Worm (Caenorhabditis elegans) whole organism, L4/young adult: ENCODE results near the gene F56D6.6.

Experiments used
- W03F9.2 ChIP-seq: fragments of 150-350 bp; optimal IDR thresholded peaks from 2 replicates; lab custom pipeline; 2014; ENCODE audit warnings: missing biosample characterization, missing genetic modification characterization
- dao-5 ChIP-seq: sonication (generic microtip); optimal IDR thresholded peaks from 2 replicates; lab custom pipeline; 2016; ENCODE audit warnings: missing genotype, missing genetic modification characterization, moderate library complexity, missing compliant biosample characterization
- him-1 ChIP-seq: sonication (generic microtip); optimal IDR thresholded peaks from 2 replicates; lab custom pipeline; 2016; ENCODE audit warnings: missing genotype, missing genetic modification reagents, missing genetic modification characterization, missing compliant biosample characterization

F56D6.6 gene

ce11 chrIV:3902955-3903354, at the start of gene F56D6.6:
F56D6.6 (plus strand) TSS chrIV:3903255.
- TF ChIP-seq W03F9.2 (tag; lab: Kevin White, UChicago) (no peak), dao-5 (tag; lab: Kevin White, UChicago) (no peak), him-1 (tag; lab: Kevin White, UChicago) (no peak)

ce11 chrIV:3853557-3853956, 49.5 kb upstream of the F56D6.6 start:
- no peak for TF ChIP-seq W03F9.2 (tag; lab: Kevin White, UChicago)
- no peak for TF ChIP-seq dao-5 (tag; lab: Kevin White, UChicago)
- TF ChIP-seq him-1 (tag; lab: Kevin White, UChicago), result no peak

DNA sequence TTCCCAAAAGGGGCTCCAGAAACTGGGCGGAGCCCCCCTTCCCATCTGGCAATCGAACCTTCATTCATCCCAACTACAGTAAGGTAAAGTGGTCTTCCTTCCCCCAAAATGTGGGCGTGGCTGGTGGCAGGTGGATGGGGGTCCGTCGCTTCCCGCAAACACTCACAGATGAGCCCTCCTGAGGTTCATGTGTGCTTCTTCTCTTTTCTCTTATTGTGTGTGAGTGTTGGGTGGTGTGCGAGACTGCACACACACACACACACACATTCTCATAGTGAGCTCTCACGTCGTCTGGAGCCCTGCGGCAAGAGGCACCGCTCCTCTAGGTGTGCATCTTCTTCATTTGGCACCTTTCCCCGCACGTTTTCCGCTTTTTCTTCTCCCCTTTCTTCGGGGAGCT, 48.4 kb upstream of the F56D6.6 start:
- TF ChIP-seq him-1 (tag; lab: Kevin White, UChicago) (no peak), dao-5 (tag; lab: Kevin White, UChicago) (no peak), W03F9.2 (tag; lab: Kevin White, UChicago) (no peak)

ce11 chrIV:3855543-3855942, 47.5 kb upstream of the F56D6.6 start, which contains the start of gene zag-1:
zag-1 (plus strand) TSS chrIV:3855843.
- no peak for TF ChIP-seq him-1 (tag; lab: Kevin White, UChicago)
- TF ChIP-seq W03F9.2 (tag; lab: Kevin White, UChicago), result no peak
- no peak for TF ChIP-seq dao-5 (tag; lab: Kevin White, UChicago)

DNA sequence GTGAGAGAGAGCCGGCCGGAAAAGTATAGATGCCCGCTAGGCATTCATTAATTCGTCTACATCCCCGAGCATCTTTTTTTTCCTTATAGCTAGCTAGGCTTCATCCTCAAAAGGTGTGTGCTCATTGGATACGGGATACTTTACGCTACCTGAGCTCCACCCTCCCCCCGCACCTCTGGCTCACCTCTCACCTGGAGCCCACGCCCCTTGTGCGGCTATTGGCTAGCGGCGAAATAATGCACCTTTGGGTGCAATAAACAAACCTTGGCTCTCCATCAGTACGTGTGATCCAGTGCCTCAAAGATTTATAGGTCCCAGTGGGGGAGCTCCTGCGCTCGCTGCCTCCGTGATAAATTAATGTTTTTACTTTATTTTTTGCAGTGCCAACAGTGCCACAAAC, 46.9 kb upstream of the F56D6.6 start:
- TF ChIP-seq W03F9.2 (tag; lab: Kevin White, UChicago) (no peak), him-1 (tag; lab: Kevin White, UChicago) (no peak), dao-5 (tag; lab: Kevin White, UChicago) (no peak)

DNA sequence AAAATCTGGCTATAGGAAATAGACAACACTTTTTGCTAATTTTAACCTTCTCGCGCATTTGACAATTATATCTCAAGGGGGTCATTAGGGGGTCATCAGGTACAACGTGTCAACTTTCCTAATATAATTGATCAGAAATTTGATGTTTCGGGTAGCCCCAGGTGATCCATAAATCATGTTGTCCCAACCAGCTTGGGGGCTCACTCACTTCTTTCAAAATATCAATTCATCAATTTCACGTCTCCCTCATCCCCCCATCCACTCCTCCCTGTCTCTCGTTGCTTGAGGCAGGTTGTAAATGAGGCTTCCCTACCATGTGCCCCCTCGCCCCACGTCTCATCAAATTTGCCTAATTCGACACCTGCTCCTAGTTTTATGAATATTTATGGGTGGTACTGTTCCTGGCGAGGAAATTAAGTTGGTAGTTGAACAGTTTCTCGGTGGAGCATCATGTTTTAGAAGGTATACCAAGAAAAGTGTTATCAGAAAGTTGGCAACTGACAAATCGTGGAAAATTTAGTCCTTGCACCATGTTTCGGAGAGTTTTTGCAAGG, 45.0 kb upstream of the F56D6.6 start:
- no peak for TF ChIP-seq W03F9.2 (tag; lab: Kevin White, UChicago)
- no peak for TF ChIP-seq him-1 (tag; lab: Kevin White, UChicago)

- no peak for TF ChIP-seq dao-5 (tag; lab: Kevin White, UChicago)
- TF ChIP-seq him-1 (tag; lab: Kevin White, UChicago), result no peak
- TF ChIP-seq W03F9.2 (tag; lab: Kevin White, UChicago), result no peak
Measured at ce11 chrIV:3859552-3859951, 43.5 kb upstream of the F56D6.6 start.

DNA sequence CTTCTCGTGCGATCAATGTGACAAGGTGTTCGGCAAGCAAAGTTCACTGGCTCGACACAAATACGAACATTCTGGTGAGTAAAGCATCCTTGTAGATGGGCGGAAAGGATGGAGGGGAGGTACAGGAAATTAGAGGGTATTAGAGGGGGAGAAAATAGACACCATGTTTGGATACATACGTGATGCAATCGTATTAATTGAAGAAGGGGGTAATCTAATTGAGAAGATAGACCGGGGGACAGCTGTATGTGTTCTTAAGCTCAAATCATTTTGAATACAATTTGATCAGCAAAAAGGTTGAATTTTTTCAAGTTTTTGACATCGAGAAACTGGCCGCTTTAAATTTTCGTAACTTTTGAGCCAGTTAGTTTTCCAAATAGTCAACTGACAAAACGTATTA, 42.6 kb upstream of the F56D6.6 start:
- TF ChIP-seq him-1 (tag; lab: Kevin White, UChicago), result no peak
- no peak for TF ChIP-seq dao-5 (tag; lab: Kevin White, UChicago)
- TF ChIP-seq W03F9.2 (tag; lab: Kevin White, UChicago), result no peak

DNA sequence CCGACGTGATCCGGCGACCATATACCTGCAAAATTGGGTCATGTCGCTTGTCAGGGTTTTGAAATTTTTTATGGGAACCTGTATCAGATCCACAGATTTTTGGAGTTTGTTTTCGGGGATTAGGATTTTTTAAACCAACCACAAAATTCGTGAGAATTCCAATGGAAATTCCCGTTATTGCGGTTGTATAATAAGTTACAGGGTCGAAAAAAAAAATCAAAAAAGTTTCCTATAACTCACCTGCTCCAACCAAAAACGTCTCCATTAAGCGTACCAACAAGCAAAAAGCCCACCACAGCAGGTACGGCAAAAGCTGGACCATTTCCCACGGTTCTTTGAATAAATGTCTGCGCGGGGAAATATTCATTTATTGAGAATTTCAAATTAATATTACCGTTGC, 40.1 kb upstream of the F56D6.6 start:
- TF ChIP-seq W03F9.2 (tag; lab: Kevin White, UChicago) (no peak), dao-5 (tag; lab: Kevin White, UChicago) (no peak), him-1 (tag; lab: Kevin White, UChicago) (no peak)

DNA sequence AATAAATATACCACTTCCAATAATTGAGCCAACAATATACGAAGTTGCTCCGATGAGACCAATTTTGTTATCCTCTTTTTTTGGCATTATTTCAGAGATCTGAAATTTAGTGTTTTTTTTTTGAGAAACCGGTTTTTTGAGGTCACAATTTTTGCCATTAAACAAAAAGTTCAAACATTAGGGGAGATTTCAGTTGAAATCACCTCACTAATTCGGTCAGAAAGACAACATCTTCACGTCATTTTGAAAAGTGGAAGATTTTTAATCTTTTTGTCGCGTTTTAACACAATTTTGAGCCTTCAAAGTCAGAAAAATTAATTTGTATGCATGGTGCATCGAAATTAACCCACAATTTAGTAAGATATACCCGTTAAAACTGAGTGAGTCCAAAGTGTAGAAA, 38.1 kb upstream of the F56D6.6 start, which contains the start of gene aat-8:
aat-8 (minus strand) TSS at position 101 of the 400 bp plus-strand sequence.
- TF ChIP-seq W03F9.2 (tag; lab: Kevin White, UChicago), result no peak
- TF ChIP-seq him-1 (tag; lab: Kevin White, UChicago), result no peak
- no peak for TF ChIP-seq dao-5 (tag; lab: Kevin White, UChicago)

DNA sequence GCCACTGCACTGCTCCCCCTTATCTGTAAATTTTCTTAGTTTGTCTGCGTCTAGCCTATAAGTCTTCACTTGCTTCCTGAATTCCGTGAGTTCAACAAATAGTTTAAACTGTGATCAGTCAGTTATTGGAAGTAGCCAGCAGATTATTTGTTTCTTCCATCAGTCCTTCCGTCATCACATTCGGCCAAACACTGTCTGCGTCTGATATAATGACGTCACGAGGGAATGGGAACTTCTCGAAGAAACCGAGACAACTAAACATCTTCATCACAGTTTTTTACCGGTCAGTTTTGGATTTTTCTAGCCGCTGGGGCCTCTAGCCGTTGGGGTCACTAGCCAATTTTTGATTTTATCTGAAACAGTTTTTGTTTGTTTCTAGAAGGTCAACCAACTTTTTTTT, 37.0 kb upstream of the F56D6.6 start:
- no peak for TF ChIP-seq dao-5 (tag; lab: Kevin White, UChicago)

- TF ChIP-seq him-1 (tag; lab: Kevin White, UChicago) (no peak), dao-5 (tag; lab: Kevin White, UChicago) (no peak), W03F9.2 (tag; lab: Kevin White, UChicago) (no peak)
Measured at ce11 chrIV:3867252-3867651, 35.8 kb upstream of the F56D6.6 start, which contains the start of gene F37C4.4. F37C4.4 (plus strand) TSS chrIV:3867309.

DNA sequence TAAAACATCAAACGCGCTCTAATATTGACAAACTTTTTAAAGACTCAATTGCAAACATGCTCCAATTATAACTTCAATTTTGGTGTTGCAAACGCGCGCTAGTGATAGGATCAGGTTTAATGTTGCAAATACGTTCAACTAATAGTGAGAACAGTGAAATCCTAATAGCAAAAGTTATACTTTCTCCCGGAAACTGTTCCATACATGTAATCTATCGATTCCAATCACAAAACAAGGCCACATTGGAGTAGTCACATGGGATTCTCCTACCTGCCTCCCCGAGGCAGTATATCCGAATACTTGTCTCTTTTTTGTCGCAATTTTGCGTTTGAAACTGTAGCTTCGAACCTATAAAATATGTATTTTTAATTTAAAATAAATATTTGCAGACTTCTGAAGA, 33.2 kb upstream of the F56D6.6 start:
- TF ChIP-seq him-1 (tag; lab: Kevin White, UChicago) (no peak), W03F9.2 (tag; lab: Kevin White, UChicago) (no peak), dao-5 (tag; lab: Kevin White, UChicago) (no peak)

ce11 chrIV:3873195-3873594, 29.9 kb upstream of the F56D6.6 start:
- TF ChIP-seq W03F9.2 (tag; lab: Kevin White, UChicago) (no peak), him-1 (tag; lab: Kevin White, UChicago) (no peak), dao-5 (tag; lab: Kevin White, UChicago) (no peak)
